Fruit fly (Drosophila melanogaster): ENCODE data around the gene CG1647.

DNA sequence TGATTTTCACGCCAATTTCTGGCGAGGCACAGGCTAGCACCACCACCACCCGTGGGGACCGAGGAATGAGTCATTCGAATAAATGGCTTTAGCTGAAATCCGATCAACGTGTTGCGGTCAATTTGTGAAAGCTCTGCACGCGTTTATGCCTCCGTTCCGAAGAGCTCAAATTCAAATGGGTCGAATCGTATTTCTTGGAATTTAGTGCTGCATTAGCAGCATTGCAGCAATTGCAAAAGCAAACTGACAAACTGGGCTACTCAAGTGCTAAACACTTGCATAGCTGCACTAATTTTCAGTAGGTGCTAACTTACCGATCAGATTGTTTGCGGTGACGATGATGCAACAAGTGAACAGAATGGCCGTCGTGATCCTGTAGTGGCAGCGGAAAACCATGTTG, 36.8 kb downstream of the CG1647 start:
- TF ChIP-seq gl (tag; optimal IDR thresholded peaks at IDR 0.05): no peak
- TF ChIP-seq CG34367 (tag; optimal IDR thresholded peaks at IDR 0.05): no peak

Measured in whole organism, pupa.